Fruit fly (Drosophila melanogaster) whole organism, embryonic: ENCODE results near the gene CG42542.
A peak's percentile ranks its signal among the peaks of the same experiment; 100 is the strongest.

Experiments
- Awh ChIP-seq: fragments of 200-800 bp; sonication (Bioruptor generic); IDR thresholded peaks from 2 replicates; pipeline ENCODE4, ENCODE4 v1.3.6; 2022; ENCODE audit warnings: missing biosample characterization, missing genetic modification characterization
- B-H1 ChIP-seq: fragments of 200-800 bp; sonication (Bioruptor generic); IDR thresholded peaks from 3 replicates; pipeline ENCODE4 v1.3.6; 2022; ENCODE audit warnings: missing biosample characterization, missing genetic modification characterization
- CG10543 ChIP-seq: fragments of 200-800 bp; sonication (Bioruptor generic); optimal IDR thresholded peaks from 3 replicates; lab custom pipeline; 2017; ENCODE audit warnings: missing biosample characterization, mild to moderate bottlenecking, missing genetic modification characterization, moderate library complexity
- CG12104 ChIP-seq: fragments of 200-800 bp; sonication (Bioruptor generic); optimal IDR thresholded peaks from 3 replicates; lab custom pipeline; 2016; ENCODE audit warnings: missing biosample characterization, missing genetic modification characterization
- CG12219 ChIP-seq: fragments of 200-800 bp; sonication (Bioruptor generic); optimal IDR thresholded peaks from 3 replicates; lab custom pipeline; 2018; ENCODE audit warnings: missing biosample characterization, mild to moderate bottlenecking, missing genetic modification characterization
- CG12236 ChIP-seq: fragments of 200-800 bp; sonication (Bioruptor generic); optimal IDR thresholded peaks from 2 replicates; lab custom pipeline; 2016; ENCODE audit warnings: missing biosample characterization, missing genetic modification characterization
- CG13296 ChIP-seq: fragments of 200-800 bp; sonication (Bioruptor generic); optimal IDR thresholded peaks from 3 replicates; lab custom pipeline; 2018; ENCODE audit warnings: missing biosample characterization, mild to moderate bottlenecking, missing genetic modification characterization
- CG13894 ChIP-seq: fragments of 200-800 bp; sonication (Bioruptor generic); optimal IDR thresholded peaks from 3 replicates; lab custom pipeline; 2018; ENCODE audit warnings: missing biosample characterization, mild to moderate bottlenecking, missing genetic modification characterization, moderate library complexity
- CG16779 ChIP-seq: fragments of 200-800 bp; sonication (Bioruptor generic); IDR thresholded peaks from 2 replicates; pipeline ENCODE4 v1.3.6; 2022; ENCODE audit warnings: missing biosample characterization, missing genetic modification characterization
- CG18476 ChIP-seq: fragments of 200-800 bp; sonication (Bioruptor generic); optimal IDR thresholded peaks from 2 replicates; lab custom pipeline; 2016; ENCODE audit warnings: missing biosample characterization, mild to moderate bottlenecking, missing genetic modification characterization
- CG18599 ChIP-seq: fragments of 200-800 bp; sonication (Bioruptor generic); optimal IDR thresholded peaks from 3 replicates; lab custom pipeline; 2017; ENCODE audit warnings: missing biosample characterization, missing genetic modification characterization, mild to moderate bottlenecking, moderate library complexity, missing genetic modification reagents
- CG30431 ChIP-seq: fragments of 200-800 bp; sonication (Bioruptor generic); optimal IDR thresholded peaks from 2 replicates; lab custom pipeline; 2017; ENCODE audit warnings: missing biosample characterization, missing genetic modification characterization
- CG31224 ChIP-seq: fragments of 200-800 bp; sonication (Bioruptor generic); IDR thresholded peaks from 2 replicates; pipeline ENCODE4 v1.3.6; 2022; ENCODE audit warnings: missing biosample characterization, missing genetic modification characterization
- CG3847 ChIP-seq: fragments of 200-800 bp; sonication (Bioruptor generic); IDR thresholded peaks from 2 replicates; pipeline ENCODE4 v1.3.6; 2022; ENCODE audit warnings: missing biosample characterization, missing genetic modification characterization
- CG3995 ChIP-seq: fragments of 200-800 bp; sonication (Bioruptor generic); optimal IDR thresholded peaks from 3 replicates; lab custom pipeline; 2016; ENCODE audit warnings: missing biosample characterization, missing genetic modification characterization
- CG4707 ChIP-seq: fragments of 200-800 bp; sonication (Bioruptor generic); optimal IDR thresholded peaks from 2 replicates; lab custom pipeline; 2018; ENCODE audit warnings: missing biosample characterization, mild to moderate bottlenecking, missing genetic modification characterization, moderate library complexity
- CG6272 ChIP-seq: fragments of 200-800 bp; sonication (Bioruptor generic); IDR thresholded peaks from 2 replicates; pipeline ENCODE4 v1.3.6; 2022; ENCODE audit warnings: missing biosample characterization, missing genetic modification characterization
- CG7987 ChIP-seq: fragments of 200-800 bp; sonication (Bioruptor generic); optimal IDR thresholded peaks from 2 replicates; lab custom pipeline; 2018; ENCODE audit warnings: missing biosample characterization, mild to moderate bottlenecking, missing genetic modification characterization, moderate library complexity
- CG8281 ChIP-seq: fragments of 200-800 bp; sonication (Bioruptor generic); optimal IDR thresholded peaks from 2 replicates; lab custom pipeline; 2018; ENCODE audit warnings: missing biosample characterization, mild to moderate bottlenecking, missing genetic modification characterization, moderate library complexity
- CG8944 ChIP-seq: fragments of 200-800 bp; sonication (Bioruptor generic); optimal IDR thresholded peaks from 3 replicates; lab custom pipeline; 2016; ENCODE audit warnings: missing biosample characterization, missing genetic modification characterization
- CG9215 ChIP-seq: fragments of 200-800 bp; sonication (Bioruptor generic); IDR thresholded peaks from 2 replicates; pipeline ENCODE4 v1.3.6; 2022; ENCODE audit warnings: missing biosample characterization, missing genetic modification characterization
- CG9727 ChIP-seq: fragments of 200-800 bp; sonication (Bioruptor generic); optimal IDR thresholded peaks from 3 replicates; lab custom pipeline; 2017; ENCODE audit warnings: missing biosample characterization, mild to moderate bottlenecking, missing genetic modification characterization
- Dbx ChIP-seq: fragments of 200-800 bp; sonication (Bioruptor generic); IDR thresholded peaks from 3 replicates; pipeline ENCODE4 v1.3.6; 2022; ENCODE audit warnings: missing biosample characterization, missing genetic modification characterization
- Deaf1 ChIP-seq: fragments of 200-800 bp; optimal IDR thresholded peaks from 3 replicates; lab custom pipeline; 2019; ENCODE audit warnings: missing biosample characterization, mild to moderate bottlenecking, missing genetic modification characterization, moderate library complexity
- Dip3 ChIP-seq: fragments of 200-800 bp; sonication (Bioruptor generic); optimal IDR thresholded peaks from 3 replicates; lab custom pipeline; 2016; ENCODE audit warnings: missing biosample characterization, missing genetic modification characterization
- Dll ChIP-seq: fragments of 200-800 bp; sonication (Bioruptor generic); IDR thresholded peaks from 4 replicates; pipeline ENCODE4 v1.3.6; 2022; ENCODE audit warnings: missing biosample characterization, missing genetic modification characterization; ENCODE audit not compliant: partially characterized antibody
- Ets65A ChIP-seq: fragments of 200-800 bp; sonication (Bioruptor generic); peaks from one replicate; lab custom pipeline; 2016; ENCODE audit warnings: missing biosample characterization, missing genetic modification characterization
- HHEX ChIP-seq: fragments of 200-800 bp; sonication (Bioruptor generic); optimal IDR thresholded peaks from 3 replicates; lab custom pipeline; 2017; ENCODE audit warnings: missing biosample characterization, mild to moderate bottlenecking, missing genetic modification characterization, missing genetic modification reagents
- Hey ChIP-seq: fragments of 200-800 bp; sonication (Bioruptor generic); optimal IDR thresholded peaks from 3 replicates; lab custom pipeline; 2018; ENCODE audit warnings: missing biosample characterization, mild to moderate bottlenecking, missing genetic modification characterization
- HmgZ ChIP-seq: fragments of 200-800 bp; sonication (Bioruptor generic); optimal IDR thresholded peaks from 2 replicates; lab custom pipeline; 2018; ENCODE audit warnings: missing biosample characterization, mild to moderate bottlenecking, missing genetic modification characterization
- Lhr ChIP-seq: fragments of 200-800 bp; sonication (Bioruptor generic); optimal IDR thresholded peaks from 3 replicates; lab custom pipeline; 2017; ENCODE audit warnings: mild to moderate bottlenecking, missing biosample characterization, missing genetic modification reagents, missing genetic modification characterization
- MBD-R2 ChIP-seq: fragments of 200-800 bp; sonication (Bioruptor generic); IDR thresholded peaks from 2 replicates; pipeline ENCODE4 v1.3.6; 2022; ENCODE audit warnings: missing biosample characterization, missing genetic modification characterization
- NK7.1 ChIP-seq: fragments of 200-800 bp; sonication (Bioruptor generic); optimal IDR thresholded peaks from 3 replicates; lab custom pipeline; 2016; ENCODE audit warnings: missing biosample characterization, missing genetic modification characterization
- Nf-YA ChIP-seq: fragments of 200-800 bp; sonication (Bioruptor generic); IDR thresholded peaks from 2 replicates; pipeline ENCODE4 v1.3.6; 2022; ENCODE audit warnings: missing biosample characterization, missing genetic modification characterization
- PHDP ChIP-seq: fragments of 200-800 bp; sonication (Bioruptor generic); optimal IDR thresholded peaks from 3 replicates; lab custom pipeline; 2018; ENCODE audit warnings: missing biosample characterization, mild to moderate bottlenecking, missing genetic modification characterization, moderate library complexity
- Taf1 ChIP-seq: fragments of 200-800 bp; sonication (Bioruptor generic); IDR thresholded peaks from 2 replicates; pipeline ENCODE4 v1.3.6; 2022; ENCODE audit warnings: missing biosample characterization, missing genetic modification characterization
- Tbp ChIP-seq: fragments of >200 bp; optimal IDR thresholded peaks from 2 replicates; lab custom pipeline; 2018; ENCODE audit warnings: missing biosample characterization, missing genetic modification characterization
- Xrp1 ChIP-seq: fragments of 200-800 bp; sonication (Bioruptor generic); IDR thresholded peaks from 2 replicates; pipeline ENCODE4 v1.3.6; 2022; ENCODE audit warnings: missing biosample characterization, missing genetic modification characterization
- amos ChIP-seq: fragments of 200-800 bp; sonication (Bioruptor generic); IDR thresholded peaks from 2 replicates; pipeline ENCODE4 v1.3.6; 2022; ENCODE audit warnings: missing biosample characterization, missing genetic modification characterization; ENCODE audit not compliant: partially characterized antibody
- cwo ChIP-seq: fragments of 200-800 bp; sonication (Bioruptor generic); optimal IDR thresholded peaks from 3 replicates; lab custom pipeline; 2017; ENCODE audit warnings: missing biosample characterization, missing genetic modification characterization, mild to moderate bottlenecking, moderate library complexity, missing genetic modification reagents
- pfk ChIP-seq: fragments of 200-800 bp; sonication (Bioruptor generic); optimal IDR thresholded peaks from 2 replicates; lab custom pipeline; 2018; ENCODE audit warnings: missing biosample characterization, mild to moderate bottlenecking, missing genetic modification characterization, moderate library complexity
- rib ChIP-seq: fragments of 200-800 bp; sonication (Bioruptor generic); IDR thresholded peaks from 2 replicates; pipeline ENCODE4 v1.3.6; 2022; ENCODE audit warnings: missing biosample characterization, missing genetic modification characterization
- sd ChIP-seq: fragments of 200-800 bp; sonication (Bioruptor generic); optimal IDR thresholded peaks from 3 replicates; lab custom pipeline; 2018; ENCODE audit warnings: missing biosample characterization, mild to moderate bottlenecking, missing genetic modification characterization, moderate library complexity
- so ChIP-seq: fragments of 200-800 bp; sonication (Bioruptor generic); IDR thresholded peaks from 3 replicates; pipeline ENCODE4 v1.3.6; 2022; ENCODE audit warnings: missing biosample characterization, missing genetic modification characterization
- vnd ChIP-seq: fragments of 200-800 bp; sonication (Bioruptor generic); IDR thresholded peaks from 3 replicates; pipeline ENCODE4 v1.3.6; 2022; ENCODE audit warnings: missing biosample characterization, missing genetic modification characterization; ENCODE audit not compliant: partially characterized antibody

CG42542 gene

DNA sequence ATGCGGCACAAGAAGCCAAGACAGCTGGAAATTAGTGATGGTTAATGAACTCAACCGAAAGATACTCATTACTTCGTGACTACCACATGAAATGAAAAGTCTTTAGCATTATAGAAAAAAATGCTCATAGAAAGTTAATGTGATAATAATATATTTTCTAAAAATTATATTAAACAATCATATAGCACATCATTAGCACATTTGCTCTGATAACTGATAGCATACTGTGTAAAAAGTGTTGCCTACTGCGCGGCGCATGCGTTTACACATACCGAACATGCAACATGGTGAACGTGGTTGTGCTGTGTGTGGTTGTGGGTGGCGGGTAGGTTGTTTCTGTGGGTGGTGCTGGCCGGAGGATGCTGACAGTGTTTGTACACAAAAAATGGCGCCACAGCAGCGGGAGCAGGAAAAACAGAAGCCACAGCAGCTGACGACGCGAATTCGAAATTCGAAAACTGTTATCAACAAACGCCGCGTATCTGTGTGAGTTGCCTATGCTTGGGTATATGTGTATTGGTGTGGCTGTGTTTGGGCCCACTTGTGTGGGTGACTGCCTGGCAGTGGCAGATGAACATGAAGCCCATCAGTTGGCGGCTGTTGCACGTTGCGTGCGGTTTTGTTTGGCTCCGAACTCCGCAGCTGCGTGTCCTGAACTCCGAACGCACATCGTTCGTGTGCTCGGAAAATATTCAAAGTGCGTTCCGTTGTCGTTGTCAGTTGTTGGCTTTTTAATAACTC is 46.5 kb upstream of the CG42542 start, which contains the start of gene Gyc88E (continued):
- peak; percentile 53; the same call in 1 of the 2 replicates for TF ChIP-seq Taf1 (GFP tag; lab: Robert Waterston, UW)
- TF ChIP-seq Dbx (GFP tag; lab: Robert Waterston, UW) = 0 out of 3 replicates have a peak, but pooled peaks have one; percentile 50
- peak; percentile 73 for TF ChIP-seq CG9215 (GFP tag; lab: Robert Waterston, UW)
- TF ChIP-seq, all 482 proteins: peak for 73

DNA sequence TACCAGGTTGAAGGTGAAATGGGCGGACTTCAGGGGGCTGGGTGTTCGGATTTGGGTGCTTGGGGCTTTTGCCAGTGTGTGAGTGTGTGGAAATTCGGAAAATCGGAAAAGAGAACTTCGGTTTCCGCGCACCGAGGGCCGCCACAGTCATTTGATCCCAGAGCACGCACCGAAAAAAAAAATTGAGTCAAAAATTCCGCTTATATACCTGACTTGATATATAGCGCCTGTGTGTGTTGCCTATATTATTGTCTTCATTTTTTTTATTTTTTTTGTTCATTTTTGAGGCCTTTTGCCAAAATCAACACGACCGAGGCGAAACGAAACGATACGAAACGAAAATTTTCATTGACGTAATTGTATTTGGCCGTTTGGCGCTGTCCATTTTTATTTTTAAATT is 19.2 kb upstream of the CG42542 start:
- no peak for TF ChIP-seq PHDP (tag; lab: Kevin White, UChicago)
- peak; percentile 16 for TF ChIP-seq Ets65A (GFP tag; lab: Kevin White, UChicago)
- TF ChIP-seq CG10543 (GFP tag; lab: Kevin White, UChicago) = peak; percentile 72
- TF ChIP-seq CG9727 (GFP tag; lab: Kevin White, UChicago) = no peak
- TF ChIP-seq Lhr (GFP tag; lab: Kevin White, UChicago) = no peak
- peak; percentile 9 for TF ChIP-seq sd
- TF ChIP-seq so (GFP tag; lab: Robert Waterston, UW) = peak; percentile 76; the same call in 2 of the 3 replicates
- TF ChIP-seq HmgZ = no peak

DNA sequence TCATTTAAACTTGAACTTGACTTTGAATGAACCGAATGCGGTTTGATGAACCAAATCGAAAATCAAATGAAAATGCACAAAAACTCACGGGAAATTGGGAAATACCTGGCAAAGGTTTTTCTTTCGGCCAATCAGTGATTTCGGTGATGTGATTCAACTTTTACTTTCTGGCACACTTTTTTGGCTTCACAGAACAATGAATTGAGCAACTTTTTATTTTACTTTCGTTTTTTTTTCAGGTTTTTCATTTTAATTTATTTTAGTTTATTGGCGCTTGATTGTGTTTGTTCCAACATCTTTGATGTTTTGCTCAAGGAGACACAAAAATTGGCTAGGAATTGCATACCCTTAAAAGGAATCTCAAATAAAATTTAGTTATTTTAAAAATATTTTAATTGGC is 14.9 kb upstream of the CG42542 start, which contains the start of gene Mf:
Gene Mf, minus strand, starts transcription at position 44 of the 400 bp plus-strand sequence.
- no peak for TF ChIP-seq vnd (GFP tag; lab: Robert Waterston, UW)
- no peak for TF ChIP-seq CG12104 (GFP tag; lab: Kevin White, UChicago)
- no peak for TF ChIP-seq CG12236 (GFP tag; lab: Kevin White, UChicago)
- TF ChIP-seq CG16779 = no peak
- TF ChIP-seq Tbp (GFP tag; lab: Kevin White, UChicago) = no peak
- no peak for TF ChIP-seq NK7.1
- TF ChIP-seq Xrp1 = no peak
- no peak for TF ChIP-seq CG3847 (GFP tag; lab: Robert Waterston, UW)
- TF ChIP-seq Dip3 = no peak

DNA sequence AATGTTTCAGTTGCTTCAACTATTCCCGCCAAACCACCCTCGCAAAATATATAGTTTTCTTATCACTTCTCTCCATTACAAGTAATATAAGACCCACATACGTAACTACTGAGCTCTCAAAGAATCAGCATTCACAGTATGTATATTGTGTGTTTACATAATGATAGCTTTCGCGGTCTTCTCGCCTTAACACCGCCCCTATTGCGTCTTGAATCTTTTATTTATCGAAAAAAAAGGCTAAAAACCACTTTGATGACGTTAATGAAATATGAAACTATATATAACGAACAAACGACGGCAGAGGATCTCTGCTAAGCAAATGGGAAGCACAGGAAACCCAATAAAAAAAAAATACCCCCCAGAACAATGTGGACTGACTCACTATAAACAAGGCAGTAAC is 975 bp downstream of the CG42542 start:
- peak; percentile 5 for TF ChIP-seq CG18599 (GFP tag; lab: Kevin White, UChicago)
- no peak for TF ChIP-seq CG8944
- TF ChIP-seq CG16779 = no peak
- TF ChIP-seq CG7987 (GFP tag; lab: Kevin White, UChicago) = peak; percentile 6
- no peak for TF ChIP-seq CG8281 (tag; lab: Kevin White, UChicago)
- no peak for TF ChIP-seq CG31224 (GFP tag; lab: Robert Waterston, UW)
- no peak for TF ChIP-seq MBD-R2 (GFP tag; lab: Robert Waterston, UW)
- no peak for TF ChIP-seq cwo (GFP tag; lab: Kevin White, UChicago)
- no peak for TF ChIP-seq Hey
- no peak for TF ChIP-seq Deaf1 (tag; lab: Kevin White, UChicago)
- no peak for TF ChIP-seq CG12219
- no peak for TF ChIP-seq pfk (GFP tag; lab: Kevin White, UChicago)
- TF ChIP-seq B-H1 (GFP tag; lab: Robert Waterston, UW) = no peak
- no peak for TF ChIP-seq Dll (GFP tag; lab: Robert Waterston, UW)
- no peak for TF ChIP-seq amos (GFP tag; lab: Robert Waterston, UW)
- TF ChIP-seq Awh = peak; percentile 36; the same call in 1 of the 2 replicates
- peak; percentile 12 for TF ChIP-seq HHEX
- no peak for TF ChIP-seq rib (GFP tag; lab: Robert Waterston, UW)
- TF ChIP-seq CG18476 = peak; percentile 24
- TF ChIP-seq CG3995 (GFP tag; lab: Kevin White, UChicago) = no peak
- TF ChIP-seq Nf-YA (GFP tag; lab: Robert Waterston, UW) = no peak
- TF ChIP-seq CG13296 (GFP tag; lab: Kevin White, UChicago) = peak; percentile 20
- TF ChIP-seq CG30431 (GFP tag; lab: Kevin White, UChicago) = no peak
- no peak for TF ChIP-seq CG6272 (GFP tag; lab: Robert Waterston, UW)
- TF ChIP-seq CG10543 (GFP tag; lab: Kevin White, UChicago) = peak; percentile 39
- TF ChIP-seq CG13894 (tag; lab: Kevin White, UChicago) = peak; percentile 25
- TF ChIP-seq CG4707 (GFP tag; lab: Kevin White, UChicago) = no peak
